Fruit fly (Drosophila melanogaster) whole organism, wandering third instar larva: ENCODE measurements around the gene CG12521.
A peak's percentile ranks its signal among the peaks of the same experiment; 100 is the strongest.

Experiments used
- Abd-B ChIP-seq: fragments of >200 bp; optimal IDR thresholded peaks from 2 replicates; lab custom pipeline; 2017; ENCODE audit warnings: missing biosample characterization, missing genetic modification characterization
- CG9705 ChIP-seq: fragments of 200-800 bp; sonication (Bioruptor generic); optimal IDR thresholded peaks from 2 replicates; lab custom pipeline; 2018; ENCODE audit warnings: missing biosample characterization, mild to moderate bottlenecking, missing genetic modification characterization
- Dfd ChIP-seq: fragments of >200 bp; optimal IDR thresholded peaks from 2 replicates; lab custom pipeline; 2017; ENCODE audit warnings: missing biosample characterization, missing genetic modification characterization
- Dif ChIP-seq: fragments of 200-275, 200-300 bp; sonication (Bioruptor generic); optimal IDR thresholded peaks from 2 replicates; lab custom pipeline; 2018; ENCODE audit warnings: missing biosample characterization, missing genetic modification characterization; ENCODE audit not compliant: partially characterized antibody
- Hnf4 ChIP-seq: fragments of 200-800 bp; sonication (Bioruptor generic); optimal IDR thresholded peaks from 2 replicates; lab custom pipeline; 2016; ENCODE audit warnings: missing biosample characterization, mild to moderate bottlenecking, missing genetic modification characterization
- Hr78 ChIP-seq: fragments of >200 bp; optimal IDR thresholded peaks from 2 replicates; lab custom pipeline; 2017; ENCODE audit warnings: missing biosample characterization, missing genetic modification characterization
- Hr83 ChIP-seq: fragments of 200-300 bp; sonication (Bioruptor generic); optimal IDR thresholded peaks from 2 replicates; lab custom pipeline; 2016; ENCODE audit warnings: missing biosample characterization, mild to moderate bottlenecking, missing genetic modification characterization, moderate library complexity; ENCODE audit not compliant: poor library complexity, severe bottlenecking
- Jra ChIP-seq: sonication (Bioruptor generic); optimal IDR thresholded peaks from 2 replicates; lab custom pipeline; 2016; ENCODE audit warnings: missing biosample characterization, missing genetic modification characterization
- Myc ChIP-seq: fragments of >200 bp; optimal IDR thresholded peaks from 2 replicates; lab custom pipeline; 2017
- N ChIP-seq: fragments of >200 bp; optimal IDR thresholded peaks from 2 replicates; lab custom pipeline; 2018; ENCODE audit warnings: missing biosample characterization, missing external identifiers, missing genetic modification characterization
- OdsH ChIP-seq: fragments of 200-800 bp; sonication (Bioruptor generic); optimal IDR thresholded peaks from 2 replicates; lab custom pipeline; 2016; ENCODE audit warnings: missing biosample characterization, mild to moderate bottlenecking, missing genetic modification characterization
- Vsx2 ChIP-seq: fragments of 200-300, 225-300 bp; sonication (Bioruptor generic); optimal IDR thresholded peaks from 2 replicates; lab custom pipeline; 2018; ENCODE audit warnings: missing biosample characterization, missing genetic modification characterization; ENCODE audit not compliant: partially characterized antibody
- br ChIP-seq: fragments of 200-800 bp; sonication (Bioruptor generic); optimal IDR thresholded peaks from 2 replicates; lab custom pipeline; 2016; ENCODE audit warnings: missing biosample characterization, missing genetic modification characterization
- brk ChIP-seq: fragments of 200-800 bp; sonication (Bioruptor generic); optimal IDR thresholded peaks from 2 replicates; lab custom pipeline; 2016; ENCODE audit warnings: missing biosample characterization, mild to moderate bottlenecking, missing genetic modification characterization
- dl ChIP-seq, 2 experiments: fragments of 175-275, 200-275 bp in 1 of 2; fragments of 200-275 bp in 1 of 2; sonication (Bioruptor generic); optimal IDR thresholded peaks; lab custom pipeline; 2018; ENCODE audit warnings: mild to moderate bottlenecking in 2 of 2, missing biosample characterization in 2 of 2, missing genetic modification characterization in 2 of 2, moderate library complexity in 2 of 2; ENCODE audit not compliant: partially characterized antibody in 2 of 2, insufficient read depth in 1 of 2
- dmrt93B ChIP-seq: fragments of 200-800 bp; sonication (Bioruptor generic); optimal IDR thresholded peaks from 2 replicates; lab custom pipeline; 2018; ENCODE audit warnings: missing biosample characterization, mild to moderate bottlenecking, missing genetic modification characterization
- dsf ChIP-seq: sonication (Bioruptor generic); optimal IDR thresholded peaks from 2 replicates; lab custom pipeline; 2016; ENCODE audit warnings: missing biosample characterization, missing genetic modification characterization, borderline replicate concordance
- ey ChIP-seq: fragments of 200-800 bp; sonication (Bioruptor generic); optimal IDR thresholded peaks from 2 replicates; lab custom pipeline; 2016; ENCODE audit warnings: missing biosample characterization, missing genetic modification characterization
- foxo ChIP-seq, 2 experiments: fragments of 200-800 bp; sonication (Bioruptor generic); optimal IDR thresholded peaks; 2 replicates in 1 of 2; 3 replicates in 1 of 2; lab custom pipeline; 2016 to 2017; ENCODE audit warnings: missing biosample characterization in 2 of 2, missing genetic modification characterization in 2 of 2
- fru ChIP-seq: fragments of 200-800 bp; sonication (Bioruptor generic); optimal IDR thresholded peaks from 3 replicates; lab custom pipeline; 2016; ENCODE audit warnings: missing biosample characterization, mild to moderate bottlenecking, missing genetic modification characterization
- h ChIP-seq: fragments of 200-800 bp; sonication (Bioruptor generic); optimal IDR thresholded peaks from 3 replicates; lab custom pipeline; 2016; ENCODE audit warnings: missing biosample characterization, mild to moderate bottlenecking, missing genetic modification characterization
- lola ChIP-seq: fragments of >200 bp; optimal IDR thresholded peaks from 2 replicates; lab custom pipeline; 2017; ENCODE audit warnings: missing biosample characterization, missing genetic modification characterization
- rgr ChIP-seq: fragments of 200-800 bp; sonication (Bioruptor generic); optimal IDR thresholded peaks from 3 replicates; lab custom pipeline; 2016; ENCODE audit warnings: missing biosample characterization, mild to moderate bottlenecking, missing genetic modification characterization
- sage ChIP-seq: fragments of 200-800 bp; sonication (Bioruptor generic); optimal IDR thresholded peaks from 2 replicates; lab custom pipeline; 2016; ENCODE audit warnings: missing biosample characterization, mild to moderate bottlenecking, missing genetic modification characterization
- sv ChIP-seq: fragments of 200-800 bp; sonication (Bioruptor generic); optimal IDR thresholded peaks from 3 replicates; lab custom pipeline; 2016; ENCODE audit warnings: missing biosample characterization, missing genetic modification characterization
- tai ChIP-seq: sonication (Bioruptor generic); optimal IDR thresholded peaks from 2 replicates; lab custom pipeline; 2016; ENCODE audit warnings: missing biosample characterization, missing genetic modification characterization
- usp ChIP-seq: fragments of >200 bp; optimal IDR thresholded peaks from 2 replicates; lab custom pipeline; 2017; ENCODE audit warnings: missing biosample characterization, missing genetic modification characterization
- woc ChIP-seq: sonication (Bioruptor generic); optimal IDR thresholded peaks from 2 replicates; lab custom pipeline; 2016; ENCODE audit warnings: missing biosample characterization, mild to moderate bottlenecking, missing genetic modification characterization

Gene CG12521

DNA sequence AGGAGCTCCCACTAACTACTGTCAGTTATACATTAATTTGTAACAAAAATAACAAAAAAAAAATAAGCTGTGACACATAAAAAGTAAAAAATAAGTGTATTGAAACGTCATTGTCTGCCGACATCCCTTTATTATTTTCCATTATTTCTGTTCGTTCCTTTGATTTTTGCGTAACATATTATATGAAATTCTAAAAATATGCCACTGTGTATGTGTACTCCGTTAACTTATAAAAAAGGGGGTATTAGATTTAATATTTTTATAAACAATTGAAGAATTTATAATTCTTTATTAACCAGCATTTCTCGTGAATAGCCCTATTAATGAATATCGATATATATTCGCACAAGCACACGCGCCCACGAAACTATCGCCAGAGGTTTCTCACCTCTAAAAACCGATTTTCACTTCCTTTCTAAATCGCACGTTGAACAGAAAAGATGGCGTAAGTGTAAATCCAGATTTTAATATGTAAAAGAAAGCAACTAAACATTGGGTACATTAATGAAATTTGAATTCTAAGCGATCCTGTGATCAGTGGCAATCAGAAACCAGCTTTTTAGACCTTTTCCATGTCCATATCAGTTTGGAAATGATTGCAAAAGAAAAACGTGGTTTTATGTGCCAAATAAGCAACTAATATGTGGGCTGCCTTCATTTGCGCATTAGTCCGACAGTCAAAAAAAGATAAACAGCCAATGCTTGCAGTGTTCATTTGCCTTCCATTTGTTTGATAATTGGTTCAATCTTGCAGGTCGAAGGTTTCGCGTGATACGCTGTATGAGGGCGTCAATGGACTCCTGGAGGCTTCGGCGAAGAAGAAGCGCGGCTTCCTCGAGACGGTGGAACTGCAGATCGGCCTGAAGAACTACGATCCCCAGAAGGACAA lies 24.9 kb downstream of the CG12521 start, which contains the start of gene RpL10Ab (continued):
- TF ChIP-seq woc (GFP tag; lab: Kevin White, UChicago) (no peak), Hr83 (peak; percentile 96), OdsH (GFP tag; lab: Kevin White, UChicago) (peak; percentile 5), usp (GFP tag; lab: Kevin White, UChicago) (no peak), tai (GFP tag; lab: Kevin White, UChicago) (no peak), lola (GFP tag; lab: Kevin White, UChicago) (no peak), Hnf4 (GFP tag; lab: Kevin White, UChicago) (peak; percentile 71), foxo (GFP tag; optimal IDR thresholded peaks at IDR 0.05; lab: Kevin White, UChicago) (peak in 1 of 2 experiments; percentile 70), br (GFP tag; lab: Kevin White, UChicago) (peak; percentile 54)

DNA sequence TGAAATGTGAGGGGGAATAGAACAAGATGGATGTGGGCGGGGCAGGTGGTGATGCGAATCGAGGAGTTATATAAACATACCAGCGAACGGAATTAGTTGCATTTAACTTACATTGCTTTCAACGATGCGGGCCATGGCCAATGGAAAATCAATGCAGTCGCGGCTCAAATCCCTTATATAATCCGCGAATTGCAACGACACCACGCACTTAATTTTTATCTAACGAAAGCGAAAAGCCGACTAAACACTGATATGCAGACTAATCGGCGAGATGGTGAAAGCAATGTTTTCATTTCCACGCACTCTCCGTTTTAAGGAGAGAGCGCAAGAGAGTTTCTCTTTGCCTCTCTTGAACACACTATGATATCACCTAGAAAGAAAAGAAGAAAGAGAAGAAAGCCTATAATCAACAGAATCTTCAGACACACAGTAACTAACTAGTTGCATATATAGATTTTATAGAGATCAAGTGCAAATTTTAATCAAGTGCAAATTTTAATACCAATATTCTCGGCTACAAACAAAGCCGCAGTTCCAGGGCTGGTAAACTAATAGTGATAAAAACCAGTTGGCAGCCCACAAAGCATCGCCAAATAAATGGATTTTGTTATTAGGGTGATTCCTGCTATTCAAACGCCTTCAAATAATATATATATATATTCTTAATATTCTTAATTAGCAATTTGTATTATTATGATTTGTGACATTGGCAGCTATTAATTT lies 25.7 kb downstream of the CG12521 start, which contains the start of the genes CG11597 and CG5946:
TSS of gene CG11597 (minus strand) at position 553 of the 723 bp plus-strand sequence.
TSS of gene CG5946 (minus strand) at position 553 of the 723 bp plus-strand sequence.
- peak; percentile 13 for TF ChIP-seq Hnf4 (GFP tag; lab: Kevin White, UChicago)
- no peak for TF ChIP-seq br (GFP tag; lab: Kevin White, UChicago)
- peak; percentile 54 for TF ChIP-seq Dif (GFP tag; lab: Kevin White, UChicago)
- TF ChIP-seq CG9705 (GFP tag; lab: Kevin White, UChicago), result no peak
- no peak for TF ChIP-seq Hr78 (GFP tag; lab: Kevin White, UChicago)
- TF ChIP-seq Jra, result no peak
- TF ChIP-seq N (GFP tag; lab: Kevin White, UChicago), result no peak
- peak; percentile 40 for TF ChIP-seq woc (GFP tag; lab: Kevin White, UChicago)
- TF ChIP-seq Abd-B, result no peak
- no peak for TF ChIP-seq tai (GFP tag; lab: Kevin White, UChicago)
- peak; percentile 48 to 73 for TF ChIP-seq dl (GFP tag; optimal IDR thresholded peaks at IDR 0.05; lab: Kevin White, UChicago; ENCODE audit: insufficient read depth in 1 of 2, partially characterized antibody in 2 of 2)
- TF ChIP-seq, all 38 proteins: peak for 4

- TF ChIP-seq dsf (GFP tag; lab: Kevin White, UChicago) (no peak), brk (GFP tag; lab: Kevin White, UChicago) (peak; percentile 74), dmrt93B (GFP tag; lab: Kevin White, UChicago) (no peak), sage (peak; percentile 36), rgr (GFP tag; lab: Kevin White, UChicago) (peak; percentile 21), woc (GFP tag; lab: Kevin White, UChicago) (peak; percentile 67), Jra (peak; percentile 29), foxo (GFP tag; optimal IDR thresholded peaks at IDR 0.05; lab: Kevin White, UChicago) (peak in 1 of 2 experiments; percentile 50), fru (GFP tag; lab: Kevin White, UChicago) (peak; percentile 55), sv (no peak), Vsx2 (GFP tag; lab: Kevin White, UChicago) (peak; percentile 54), ey (peak; percentile 37), Hr83 (peak; percentile 38), dl (GFP tag; optimal IDR thresholded peaks at IDR 0.05; lab: Kevin White, UChicago; ENCODE audit: insufficient read depth in 1 of 2, partially characterized antibody in 2 of 2) (peak; percentile 72 to 78), br (GFP tag; lab: Kevin White, UChicago) (peak; percentile 31), Dif (GFP tag; lab: Kevin White, UChicago) (peak; percentile 88), Abd-B (no peak), Hnf4 (GFP tag; lab: Kevin White, UChicago) (peak; percentile 37), h (GFP tag; lab: Kevin White, UChicago) (peak; percentile 75)
Observed at dm6 chr3L:11819639-11820456, 27.8 kb downstream of the CG12521 start.

dm6 chr3L:11816641-11817040 lies 31.0 kb downstream of the CG12521 start:
- TF ChIP-seq Myc (lab: Kevin White, UChicago), result no peak
- no peak for TF ChIP-seq N (GFP tag; lab: Kevin White, UChicago)
- no peak for TF ChIP-seq Vsx2 (GFP tag; lab: Kevin White, UChicago)
- no peak for TF ChIP-seq sage
- no peak for TF ChIP-seq foxo (GFP tag; optimal IDR thresholded peaks at IDR 0.05; lab: Kevin White, UChicago)
- no peak for TF ChIP-seq Hnf4 (GFP tag; lab: Kevin White, UChicago)
- no peak for TF ChIP-seq usp (GFP tag; lab: Kevin White, UChicago)
- TF ChIP-seq Dfd (GFP tag; lab: Kevin White, UChicago), result no peak
